Worm (Caenorhabditis elegans) whole organism, L4 larva: Measurements from ENCODE around the gene T12E12.6.

Experiments
- F26F4.8 ChIP-seq: fragments of 200-800 bp; sonication (Bioruptor generic); conservative IDR thresholded peaks from 2 replicates; pipeline ENCODE4 v1.3.6; 2022; ENCODE audit warnings: missing genetic modification characterization, missing compliant biosample characterization
- T26A8.4 ChIP-seq: fragments of 200-800 bp; sonication (Bioruptor generic); IDR thresholded peaks from 2 replicates; pipeline ENCODE4 v1.3.6; 2022; ENCODE audit warnings: missing genetic modification characterization, missing compliant biosample characterization
- Y5F2A.4 ChIP-seq: fragments of 200-800 bp; sonication (Bioruptor generic); optimal IDR thresholded peaks from 2 replicates; lab custom pipeline; 2018; ENCODE audit warnings: mild to moderate bottlenecking, missing genetic modification characterization, missing compliant biosample characterization
- Y75B8A.6 ChIP-seq: fragments of 200-800 bp; sonication (Bioruptor generic); IDR thresholded peaks from 2 replicates; pipeline ENCODE4 v1.3.6; 2022; ENCODE audit warnings: missing genetic modification reagents, missing genetic modification characterization, missing compliant biosample characterization
- aha-1 ChIP-seq: fragments of 150-350 bp; peaks from one replicate; lab custom pipeline; 2014; ENCODE audit warnings: missing biosample characterization, missing genetic modification characterization
- ama-1 ChIP-seq: fragments of 150-350 bp; optimal IDR thresholded peaks from 2 replicates; lab custom pipeline; 2014; ENCODE audit warnings: inconsistent platforms, mixed read lengths
- daf-16 ChIP-seq, 3 experiments: sonication (generic microtip); optimal IDR thresholded peaks; 2 replicates each; lab custom pipeline; 2016 to 2017; ENCODE audit warnings: missing genetic modification characterization in 3 of 3, missing genetic modification reagents in 3 of 3, mild to moderate bottlenecking in 2 of 3, missing compliant biosample characterization in 2 of 3, missing biosample characterization in 1 of 3, moderate library complexity in 1 of 3
- dmd-9 ChIP-seq: fragments of 200-800 bp; sonication (Bioruptor generic); IDR thresholded peaks from 2 replicates; pipeline ENCODE4 v1.3.6; 2022; ENCODE audit warnings: missing genetic modification reagents, missing genetic modification characterization, missing compliant biosample characterization
- dve-1 ChIP-seq: sonication (generic microtip); optimal IDR thresholded peaks from 2 replicates; lab custom pipeline; 2017; ENCODE audit warnings: antibody characterized with exemption, mild to moderate bottlenecking, missing genetic modification characterization, missing compliant biosample characterization; ENCODE audit not compliant: insufficient read depth
- gei-8 ChIP-seq: fragments of 200-800 bp; sonication (Bioruptor generic); optimal IDR thresholded peaks from 2 replicates; lab custom pipeline; 2018; ENCODE audit warnings: mild to moderate bottlenecking, missing genetic modification characterization, missing compliant biosample characterization
- hif-1 ChIP-seq, 2 experiments: sonication (generic microtip); optimal IDR thresholded peaks; 2 replicates each; lab custom pipeline; 2016 to 2017; ENCODE audit warnings: missing compliant biosample characterization in 2 of 2, missing genetic modification characterization in 2 of 2, missing genetic modification reagents in 2 of 2, missing genotype in 2 of 2, mild to moderate bottlenecking in 1 of 2
- hlh-11 ChIP-seq: fragments of 200-800 bp; sonication (Bioruptor generic); optimal IDR thresholded peaks from 2 replicates; lab custom pipeline; 2018; ENCODE audit warnings: mild to moderate bottlenecking, missing genetic modification characterization, missing compliant biosample characterization
- hlh-30 ChIP-seq: sonication (generic microtip); optimal IDR thresholded peaks from 2 replicates; lab custom pipeline; 2017; ENCODE audit warnings: antibody characterized with exemption, mild to moderate bottlenecking, missing genetic modification characterization, missing compliant biosample characterization; ENCODE audit not compliant: insufficient read depth
- hmg-1.1 ChIP-seq: fragments of 200-800 bp; sonication (Bioruptor generic); IDR thresholded peaks from 2 replicates; pipeline ENCODE4 v1.3.6; 2022; ENCODE audit warnings: missing genetic modification reagents, missing genetic modification characterization, missing compliant biosample characterization
- lin-38 ChIP-seq: fragments of 200-800 bp; sonication (Bioruptor generic); IDR thresholded peaks from 2 replicates; pipeline ENCODE4 v1.3.6; 2022; ENCODE audit warnings: missing genetic modification reagents, missing genetic modification characterization, missing compliant biosample characterization
- lir-3 ChIP-seq: sonication (generic microtip); optimal IDR thresholded peaks from 2 replicates; lab custom pipeline; 2016; ENCODE audit warnings: mild to moderate bottlenecking, missing genetic modification characterization, missing compliant biosample characterization
- lsy-2 ChIP-seq, 2 experiments: fragments of 150-350 bp in 1 of 2; sonication (generic microtip) in 1 of 2; optimal IDR thresholded peaks; 2 replicates each; lab custom pipeline; 2014 to 2017; ENCODE audit warnings: missing biosample characterization in 2 of 2, missing genetic modification characterization in 2 of 2
- mdl-1 ChIP-seq, 2 experiments: fragments of 150-350 bp in 1 of 2; sonication (generic microtip) in 1 of 2; optimal IDR thresholded peaks; 2 replicates each; lab custom pipeline; 2014 to 2017; ENCODE audit warnings: missing biosample characterization in 2 of 2, missing genetic modification characterization in 2 of 2
- mes-2 ChIP-seq: sonication (generic microtip); optimal IDR thresholded peaks from 2 replicates; lab custom pipeline; 2016; ENCODE audit warnings: missing genotype, mild to moderate bottlenecking, missing genetic modification characterization, missing compliant biosample characterization; ENCODE audit not compliant: poor library complexity, severe bottlenecking
- mxl-3 ChIP-seq: fragments of 200-800 bp; sonication (Bioruptor generic); optimal IDR thresholded peaks from 2 replicates; lab custom pipeline; 2018; ENCODE audit warnings: mild to moderate bottlenecking, missing genetic modification characterization, missing compliant biosample characterization
- nhr-10 ChIP-seq: fragments of 150-350 bp; optimal IDR thresholded peaks from 2 replicates; lab custom pipeline; 2014; ENCODE audit warnings: missing biosample characterization, missing genetic modification characterization
- nhr-28 ChIP-seq: fragments of 150-350 bp; optimal IDR thresholded peaks from 2 replicates; lab custom pipeline; 2014; ENCODE audit warnings: missing biosample characterization, missing genetic modification characterization
- nhr-6 ChIP-seq: fragments of 150-350 bp; optimal IDR thresholded peaks from 2 replicates; lab custom pipeline; 2014; ENCODE audit warnings: missing biosample characterization, missing genetic modification characterization
- pha-4 ChIP-seq, 2 experiments: fragments of 150-350 bp in 1 of 2; fragments of 200-800 bp in 1 of 2; sonication (Bioruptor generic) in 1 of 2; IDR thresholded peaks in 1 of 2; optimal IDR thresholded peaks in 1 of 2; 2 replicates each; pipeline versions ENCODE4 v1.3.6 to Lab custom; 2014 to 2022; ENCODE audit warnings: missing genetic modification characterization in 2 of 2, missing genetic modification reagents in 2 of 2, missing biosample characterization in 1 of 2, missing compliant biosample characterization in 1 of 2
- rbr-2 ChIP-seq: sonication (generic microtip); optimal IDR thresholded peaks from 2 replicates; lab custom pipeline; 2016; ENCODE audit warnings: missing genotype, missing genetic modification characterization, missing compliant biosample characterization
- set-16 ChIP-seq: fragments of 200-800 bp; sonication (Bioruptor generic); IDR thresholded peaks from 2 replicates; pipeline ENCODE4 v1.3.6; 2022; ENCODE audit warnings: missing genetic modification reagents, missing genetic modification characterization, missing compliant biosample characterization
- snpc-1.2 ChIP-seq: fragments of 200-800 bp; sonication (Bioruptor generic); IDR thresholded peaks from 2 replicates; pipeline ENCODE4 v1.3.6; 2022; ENCODE audit warnings: missing genetic modification reagents, missing genetic modification characterization, missing compliant biosample characterization
- spr-3 ChIP-seq: fragments of 200-800 bp; sonication (Bioruptor generic); optimal IDR thresholded peaks from 2 replicates; lab custom pipeline; 2018; ENCODE audit warnings: mild to moderate bottlenecking, missing genetic modification characterization, missing compliant biosample characterization
- unc-62 ChIP-seq, 3 experiments: fragments of 150-350 bp in 1 of 3; sonication (generic microtip); optimal IDR thresholded peaks in 2 of 3; peaks in 1 of 3; 1 replicate in 1 of 3; 2 replicates in 2 of 3; lab custom pipeline; 2014 to 2017; ENCODE audit warnings: missing biosample characterization in 3 of 3, missing genetic modification characterization in 3 of 3, missing genetic modification reagents in 3 of 3, missing genotype in 1 of 3
- zag-1 ChIP-seq: fragments of 150-350 bp; optimal IDR thresholded peaks from 2 replicates; lab custom pipeline; 2014; ENCODE audit warnings: missing biosample characterization, missing genetic modification characterization

T12E12.6 gene

ce11 chrIV:5603321-5603720 is 29.4 kb upstream of the T12E12.6 start:
- TF ChIP-seq mes-2 (tag; lab: Kevin White, UChicago) (peak; percentile 27), pha-4 (GFP tag; IDR thresholded peaks at IDR 0.05; lab: Robert Waterston, UW) (no peak), pha-4 (tag; optimal IDR thresholded peaks at IDR 0.05; lab: Kevin White, UChicago) (peak; percentile 91), ama-1 (lab: Kevin White, UChicago) (no peak), snpc-1.2 (0 out of 2 replicates have a peak, but pooled peaks have one; percentile 57), set-16 (GFP tag; lab: Robert Waterston, UW) (no peak), Y5F2A.4 (GFP tag; lab: Kevin White, UChicago) (no peak), nhr-6 (tag; lab: Kevin White, UChicago) (peak; percentile 49), lir-3 (tag; lab: Kevin White, UChicago) (no peak), hmg-1.1 (GFP tag; lab: Robert Waterston, UW) (0 out of 2 replicates have a peak, but pooled peaks have one; percentile 22), dve-1 (tag; lab: Kevin White, UChicago) (peak; percentile 12), lsy-2 (tag; optimal IDR thresholded peaks at IDR 0.05; lab: Kevin White, UChicago) (peak in 1 of 2 experiments; percentile 14), daf-16 (GFP tag; optimal IDR thresholded peaks at IDR 0.05; lab: Kevin White, UChicago) (no peak), daf-16 (tag; optimal IDR thresholded peaks at IDR 0.05; lab: Kevin White, UChicago) (peak; percentile 77), hlh-11 (tag; lab: Kevin White, UChicago) (peak; percentile 5)
- TF ChIP-seq, all 104 proteins: peak for 9

ce11 chrIV:5602415-5602814 is 28.5 kb upstream of the T12E12.6 start:
- no peak for TF ChIP-seq zag-1
- peak; percentile 74 for TF ChIP-seq hlh-30

DNA sequence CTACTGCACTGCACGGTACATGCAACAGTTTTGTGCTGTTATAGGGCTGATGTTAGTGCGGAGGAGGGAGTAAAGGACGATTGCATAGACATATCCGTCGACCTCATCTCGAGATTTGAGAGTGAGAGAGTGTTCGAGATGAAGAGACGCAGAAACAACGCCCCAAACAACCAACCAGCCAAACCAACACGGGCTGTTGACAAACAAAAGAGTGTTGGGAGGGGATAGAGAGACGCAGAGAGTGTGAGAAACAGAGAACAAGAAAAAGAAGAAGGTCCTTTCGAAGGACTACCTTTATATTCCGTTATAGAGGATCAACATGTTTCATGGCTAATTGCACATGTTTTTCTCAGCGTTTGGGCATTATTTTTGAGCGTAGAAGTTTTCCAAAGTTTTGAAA is 26.4 kb upstream of the T12E12.6 start:
- TF ChIP-seq nhr-6 (tag; lab: Kevin White, UChicago) (peak; percentile 44), mxl-3 (GFP tag; lab: Kevin White, UChicago) (no peak), pha-4 (GFP tag; IDR thresholded peaks at IDR 0.05; lab: Robert Waterston, UW) (no peak), pha-4 (tag; optimal IDR thresholded peaks at IDR 0.05; lab: Kevin White, UChicago) (peak; percentile 59), Y75B8A.6 (GFP tag; lab: Robert Waterston, UW) (no peak), F26F4.8 (GFP tag; lab: Robert Waterston, UW) (no peak), daf-16 (GFP tag; optimal IDR thresholded peaks at IDR 0.05; lab: Kevin White, UChicago) (peak in 1 of 2 experiments; percentile 84), daf-16 (tag; optimal IDR thresholded peaks at IDR 0.05; lab: Kevin White, UChicago) (peak; percentile 2), unc-62 (GFP tag; optimal IDR thresholded peaks at IDR 0.05 in 1 of 2; lab: Kevin White, UChicago) (peak in 1 of 2 experiments; percentile 98), unc-62 (tag; optimal IDR thresholded peaks at IDR 0.05; lab: Kevin White, UChicago) (no peak), hmg-1.1 (GFP tag; lab: Robert Waterston, UW) (peak; percentile 54), T26A8.4 (peak; percentile 34; the same call in 1 of the 2 replicates), spr-3 (GFP tag; lab: Kevin White, UChicago) (no peak), aha-1 (tag; lab: Kevin White, UChicago) (peak; percentile 98), mes-2 (tag; lab: Kevin White, UChicago) (peak; percentile 35), lsy-2 (tag; optimal IDR thresholded peaks at IDR 0.05; lab: Kevin White, UChicago) (peak in 1 of 2 experiments; percentile 37), nhr-28 (peak; percentile 15), hlh-30 (peak; percentile 51), mdl-1 (tag; optimal IDR thresholded peaks at IDR 0.05; lab: Kevin White, UChicago) (peak; percentile 17 to 52), rbr-2 (tag; lab: Kevin White, UChicago) (peak; percentile 43), hlh-11 (tag; lab: Kevin White, UChicago) (peak; percentile 37), snpc-1.2 (peak; percentile 47; the same call in 1 of the 2 replicates), gei-8 (no peak)

ce11 chrIV:5598515-5599132 is 24.7 kb upstream of the T12E12.6 start:
- TF ChIP-seq hif-1 (tag; optimal IDR thresholded peaks at IDR 0.05; lab: Kevin White, UChicago), result peak in 1 of 2 experiments; percentile 0
- TF ChIP-seq ama-1 (lab: Kevin White, UChicago), result peak; percentile 45
- peak; percentile 26 for TF ChIP-seq rbr-2 (tag; lab: Kevin White, UChicago)
- peak; percentile 71 for TF ChIP-seq nhr-28
- TF ChIP-seq nhr-10, result no peak
- TF ChIP-seq dmd-9 (GFP tag; lab: Robert Waterston, UW), result 0 out of 2 replicates have a peak, but pooled peaks have one; percentile 22
- TF ChIP-seq lin-38 (GFP tag; lab: Robert Waterston, UW), result no peak
- TF ChIP-seq daf-16 (GFP tag; optimal IDR thresholded peaks at IDR 0.05; lab: Kevin White, UChicago), result peak in 1 of 2 experiments; percentile 91
- TF ChIP-seq daf-16 (tag; optimal IDR thresholded peaks at IDR 0.05; lab: Kevin White, UChicago), result peak; percentile 26
- TF ChIP-seq, all 104 proteins: peak for 6
